Fruit fly (Drosophila melanogaster) Kc167 (cell line): ENCODE data around the gene CG43954.

ENCODE experiments used
- Myc ChIP-seq: fragments of >200 bp; optimal IDR thresholded peaks from 2 replicates; lab custom pipeline; 2017; ENCODE audit warnings: missing external identifiers
- Sin3A ChIP-seq: fragments of >200 bp; optimal IDR thresholded peaks from 2 replicates; lab custom pipeline; 2018; ENCODE audit warnings: missing external identifiers
- h ChIP-seq: fragments of >200 bp; optimal IDR thresholded peaks from 3 replicates; lab custom pipeline; 2018; ENCODE audit warnings: missing external identifiers
- insv ChIP-seq: fragments of >200 bp; optimal IDR thresholded peaks from 3 replicates; lab custom pipeline; 2018; ENCODE audit warnings: missing external identifiers
- psq ChIP-seq: fragments of >200 bp; optimal IDR thresholded peaks from 2 replicates; lab custom pipeline; 2017; ENCODE audit warnings: missing external identifiers
- ttk ChIP-seq: sonication (Bioruptor generic); optimal IDR thresholded peaks from 2 replicates; lab custom pipeline; 2017; ENCODE audit warnings: missing external identifiers

CG43954 gene

dm6 chr3L:16711430-16712228 is at the start of gene CG43954, which contains the start of the genes Lasp and Dab:
Gene CG43954, minus strand, starts transcription at chr3L:16711677.
Gene Lasp, minus strand, starts transcription at chr3L:16711677.
Gene Dab, plus strand, starts transcription at chr3L:16712126.
- no peak for TF ChIP-seq h

dm6 chr3L:16760274-16760673 is 48.8 kb upstream of the CG43954 start:
- no peak for TF ChIP-seq ttk
- no peak for TF ChIP-seq h
- TF ChIP-seq psq, result no peak
- no peak for TF ChIP-seq insv (lab: Kevin White, UChicago)
- TF ChIP-seq Myc (lab: Kevin White, UChicago), result no peak
- no peak for TF ChIP-seq Sin3A (lab: Kevin White, UChicago)

- TF ChIP-seq h (no peak), Myc (lab: Kevin White, UChicago) (no peak)
Measured at dm6 chr3L:16759483-16759882, 48.0 kb upstream of the CG43954 start.

dm6 chr3L:16758504-16759109 is 47.1 kb upstream of the CG43954 start:
- TF ChIP-seq h (no peak), psq (no peak), Myc (lab: Kevin White, UChicago) (no peak), insv (lab: Kevin White, UChicago) (no peak), ttk (no peak), Sin3A (lab: Kevin White, UChicago) (no peak)

dm6 chr3L:16755189-16755588 is 43.7 kb upstream of the CG43954 start, which contains the start of gene CG42852:
Gene CG42852, plus strand, starts transcription at chr3L:16755489.
- TF ChIP-seq Sin3A (lab: Kevin White, UChicago), result no peak
- TF ChIP-seq ttk, result no peak
- no peak for TF ChIP-seq h
- TF ChIP-seq insv (lab: Kevin White, UChicago), result no peak
- TF ChIP-seq Myc (lab: Kevin White, UChicago), result no peak
- no peak for TF ChIP-seq psq

- TF ChIP-seq psq (no peak), h (no peak), Sin3A (lab: Kevin White, UChicago) (no peak), Myc (lab: Kevin White, UChicago) (no peak), insv (lab: Kevin White, UChicago) (no peak), ttk (no peak)
Measured at dm6 chr3L:16752402-16753096, 41.1 kb upstream of the CG43954 start.

- TF ChIP-seq Myc (lab: Kevin White, UChicago), result no peak
- no peak for TF ChIP-seq insv (lab: Kevin White, UChicago)
- no peak for TF ChIP-seq h
- no peak for TF ChIP-seq Sin3A (lab: Kevin White, UChicago)
- TF ChIP-seq ttk, result no peak
- TF ChIP-seq psq, result no peak
Measured at dm6 chr3L:16751487-16752054, 40.1 kb upstream of the CG43954 start.

dm6 chr3L:16750750-16751149 is 39.3 kb upstream of the CG43954 start:
- TF ChIP-seq psq (no peak), Sin3A (lab: Kevin White, UChicago) (no peak), h (no peak), Myc (lab: Kevin White, UChicago) (no peak), insv (lab: Kevin White, UChicago) (no peak), ttk (no peak)

- TF ChIP-seq insv (lab: Kevin White, UChicago) (no peak), h (no peak), Sin3A (lab: Kevin White, UChicago) (no peak), psq (no peak), ttk (no peak), Myc (lab: Kevin White, UChicago) (no peak)
Measured at dm6 chr3L:16749726-16750125, 38.2 kb upstream of the CG43954 start.

dm6 chr3L:16748343-16748742 is 36.9 kb upstream of the CG43954 start:
- no peak for TF ChIP-seq Sin3A (lab: Kevin White, UChicago)
- no peak for TF ChIP-seq Myc (lab: Kevin White, UChicago)
- no peak for TF ChIP-seq psq
- TF ChIP-seq insv (lab: Kevin White, UChicago), result no peak
- TF ChIP-seq h, result no peak
- TF ChIP-seq ttk, result no peak

- no peak for TF ChIP-seq psq
- no peak for TF ChIP-seq ttk
- no peak for TF ChIP-seq Sin3A (lab: Kevin White, UChicago)
Measured at dm6 chr3L:16746586-16747383, 35.3 kb upstream of the CG43954 start.
